Worm (Caenorhabditis elegans) whole organism, midembryonic: ENCODE measurements around the gene R13H9.6.
"Not testable (repeated sequence)": the region's sequence is repeated elsewhere in the genome, so short reads cannot be mapped to it uniquely, and the experiment has no call there.

ENCODE experiments used
- T22C8.4 ChIP-seq: fragments of 200-800 bp; sonication (Bioruptor generic); IDR thresholded peaks from 2 replicates; pipeline ENCODE4 v1.3.6; 2022; ENCODE audit warnings: missing genetic modification characterization, missing compliant biosample characterization
- flt-1 ChIP-seq: fragments of 200-800 bp; sonication (Bioruptor generic); IDR thresholded peaks from 2 replicates; pipeline ENCODE4 v1.3.6; 2022; ENCODE audit warnings: missing genetic modification characterization, missing compliant biosample characterization
- med-1 ChIP-seq: sonication (generic microtip); optimal IDR thresholded peaks from 2 replicates; lab custom pipeline; 2017; ENCODE audit warnings: missing genetic modification characterization, mild to moderate bottlenecking, missing compliant biosample characterization, antibody characterized with exemption, missing genetic modification reagents; ENCODE audit not compliant: insufficient read depth
- tab-1 ChIP-seq: fragments of 200-800 bp; sonication (Bioruptor generic); IDR thresholded peaks from 2 replicates; pipeline ENCODE4 v1.3.6; 2022; ENCODE audit warnings: missing genetic modification characterization, missing compliant biosample characterization
- ztf-29 ChIP-seq: fragments of 200-800 bp; sonication (Bioruptor generic); IDR thresholded peaks from 2 replicates; pipeline ENCODE4 v1.3.6; 2022; ENCODE audit warnings: missing genetic modification reagents, missing genetic modification characterization, missing compliant biosample characterization

DNA sequence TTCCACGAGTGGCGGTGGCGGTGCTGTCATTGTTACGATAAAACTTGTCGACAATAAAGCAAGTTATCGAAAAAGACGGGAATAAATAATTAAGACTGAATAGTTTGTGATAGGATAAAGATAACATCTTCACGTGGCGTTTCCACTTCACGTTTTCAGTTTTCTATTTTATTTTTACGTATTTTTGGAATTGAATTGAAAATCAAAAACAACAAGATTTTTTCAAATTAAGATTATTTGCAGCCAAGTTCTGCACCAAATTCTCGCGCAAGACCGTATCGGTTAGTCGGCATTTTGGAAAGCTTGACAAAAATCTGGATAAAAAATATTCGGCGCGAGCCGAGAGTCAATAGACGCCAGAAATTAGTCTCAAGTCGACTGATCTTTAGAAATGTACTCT lies 1.6 kb downstream of the R13H9.6 start, which contains the start of gene ttbk-2.2:
- TF ChIP-seq flt-1; ztf-29 (GFP tag; lab: Robert Waterston, UW); tab-1 (GFP tag; lab: Robert Waterston, UW); T22C8.4; med-1 (GFP tag; lab: Kevin White, UChicago): not testable (repeated sequence)
